Worm (Caenorhabditis elegans): Measurements from ENCODE around the gene attf-2.

DNA sequence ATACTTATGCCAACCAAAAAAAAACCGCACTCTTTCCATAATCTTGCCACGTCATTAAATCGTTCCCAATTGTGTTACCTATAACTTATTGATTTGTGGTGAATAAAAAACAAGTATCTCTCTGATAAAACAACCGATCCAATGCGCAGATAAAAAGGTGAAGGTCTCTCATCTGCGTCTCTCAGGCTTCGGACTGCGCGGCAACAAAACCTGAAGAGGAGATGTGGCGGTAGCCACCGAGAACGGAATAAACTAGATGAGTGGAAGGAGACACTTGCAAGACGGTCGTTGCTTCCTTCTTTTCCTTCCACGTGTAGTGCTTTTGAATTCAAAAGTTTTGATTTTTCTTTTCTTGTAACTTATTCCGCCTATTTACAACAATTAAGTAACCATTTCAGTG is 29.0 kb upstream of the attf-2 start, which contains the start of gene fkb-3:
- TF ChIP-seq lin-1 (GFP tag; IDR thresholded peaks at IDR 0.05) = no peak
- TF ChIP-seq nhr-10 (tag; optimal IDR thresholded peaks at IDR 0.05) = no peak
- no peak for TF ChIP-seq nhr-76 (tag; optimal IDR thresholded peaks at IDR 0.05)
- no peak for TF ChIP-seq unc-130 (GFP tag; optimal IDR thresholded peaks at IDR 0.05)
- no peak for TF ChIP-seq nhr-11 (tag; optimal IDR thresholded peaks at IDR 0.05)
- TF ChIP-seq lin-29 (GFP tag; IDR thresholded peaks at IDR 0.05) = no peak
- no peak for TF ChIP-seq unc-62 (GFP tag; optimal IDR thresholded peaks at IDR 0.05 in 1 of 2)
- TF ChIP-seq unc-62 (tag; optimal IDR thresholded peaks at IDR 0.05) = no peak
- no peak for TF ChIP-seq tag-97 (GFP tag; IDR thresholded peaks at IDR 0.05)

Data from whole organism, L4 larva.